Worm (Caenorhabditis elegans): Measurements from ENCODE around the gene R10E11.6.

Gene R10E11.6

DNA sequence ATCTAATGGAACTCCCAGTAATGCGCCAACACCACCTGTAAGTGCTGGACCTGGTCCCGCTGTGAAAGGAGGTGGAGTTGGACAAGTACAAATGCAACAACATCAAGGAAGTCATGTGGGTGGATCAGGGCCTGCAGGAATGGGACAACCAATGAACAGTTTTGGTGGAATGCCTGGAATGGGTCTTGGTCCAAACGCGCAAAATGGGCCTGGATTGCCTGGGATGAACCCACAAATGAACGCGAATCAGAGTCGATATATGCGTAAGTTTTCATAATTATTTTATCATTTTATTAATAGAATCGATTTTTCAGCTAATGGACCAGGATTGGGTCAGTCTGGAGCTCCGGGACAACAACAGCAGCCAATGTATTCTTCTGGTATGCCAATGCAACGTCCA is 10.4 kb upstream of the R10E11.6 start:
- no peak for TF ChIP-seq ceh-9 (tag; optimal IDR thresholded peaks at IDR 0.05)
- TF ChIP-seq nhr-237 (tag; optimal IDR thresholded peaks at IDR 0.05): no peak
- TF ChIP-seq nhr-12 (tag; optimal IDR thresholded peaks at IDR 0.05): no peak
- no peak for TF ChIP-seq lin-39 (tag; optimal IDR thresholded peaks at IDR 0.05)
- TF ChIP-seq fkh-2 (tag; optimal IDR thresholded peaks at IDR 0.05): no peak
- TF ChIP-seq pha-4 (tag; optimal IDR thresholded peaks at IDR 0.05): no peak

- TF ChIP-seq lin-15B (tag; optimal IDR thresholded peaks at IDR 0.05) (peak; percentile 18), ama-1 (optimal IDR thresholded peaks at IDR 0.05) (no peak), tbx-2 (tag; optimal IDR thresholded peaks at IDR 0.05) (no peak), pqm-1 (tag; optimal IDR thresholded peaks at IDR 0.05) (no peak), fkh-10 (GFP tag; optimal IDR thresholded peaks at IDR 0.05) (no peak)
Measured at ce11 chrIII:9775916-9776315, 6.9 kb upstream of the R10E11.6 start.

- TF ChIP-seq lin-39 (tag; optimal IDR thresholded peaks at IDR 0.05) (peak; percentile 10), fos-1 (tag; optimal IDR thresholded peaks at IDR 0.05) (no peak), hmg-11 (tag; optimal IDR thresholded peaks at IDR 0.05) (peak; percentile 43), elt-2 (tag; optimal IDR thresholded peaks at IDR 0.05) (peak; percentile 20), aly-2 (tag; optimal IDR thresholded peaks at IDR 0.05) (no peak), nhr-76 (tag; optimal IDR thresholded peaks at IDR 0.05) (no peak), nhr-77 (tag; optimal IDR thresholded peaks at IDR 0.05) (no peak), nfya-1 (tag; optimal IDR thresholded peaks at IDR 0.05; ENCODE audit: insufficient read depth) (peak; percentile 29)
Measured at ce11 chrIII:9776323-9776722, 6.5 kb upstream of the R10E11.6 start, which contains the start of gene usp-46. TSS of gene usp-46 (plus strand) at chrIII:9776623.

DNA sequence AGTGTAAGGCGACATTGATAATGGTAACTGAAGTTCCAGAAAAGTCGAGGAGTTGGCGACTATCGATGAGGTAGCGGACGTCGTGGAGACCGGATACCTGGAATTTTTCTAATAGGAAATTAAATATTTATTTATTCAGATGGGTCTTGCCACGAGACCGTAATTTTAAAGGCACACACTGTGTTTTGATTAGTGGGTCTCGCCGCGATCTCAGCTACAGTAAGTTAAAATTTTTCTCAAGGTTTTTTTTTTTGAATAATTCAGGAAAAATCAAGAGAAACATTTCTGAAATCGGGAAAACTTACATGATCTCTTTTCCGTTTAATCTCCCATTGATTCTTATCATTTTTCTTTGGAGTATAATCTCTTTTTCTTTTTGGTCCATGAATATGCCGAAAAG is 3.7 kb upstream of the R10E11.6 start:
- TF ChIP-seq tbx-2 (tag; optimal IDR thresholded peaks at IDR 0.05) (no peak), nhr-77 (tag; optimal IDR thresholded peaks at IDR 0.05) (no peak), elt-1 (tag; optimal IDR thresholded peaks at IDR 0.05) (no peak), skn-1 (tag; optimal IDR thresholded peaks at IDR 0.05) (no peak), mml-1 (tag; optimal IDR thresholded peaks at IDR 0.05) (no peak), elt-2 (tag; optimal IDR thresholded peaks at IDR 0.05) (no peak), nhr-25 (tag; optimal IDR thresholded peaks at IDR 0.05) (no peak), nhr-23 (tag; optimal IDR thresholded peaks at IDR 0.05) (no peak), snpc-4 (tag; optimal IDR thresholded peaks at IDR 0.05) (no peak), nhr-12 (tag; optimal IDR thresholded peaks at IDR 0.05) (no peak), sea-2 (GFP tag; optimal IDR thresholded peaks at IDR 0.05) (no peak), lsy-12 (tag; optimal IDR thresholded peaks at IDR 0.05) (no peak), nhr-67 (tag; optimal IDR thresholded peaks at IDR 0.05) (no peak)

- TF ChIP-seq sea-2 (GFP tag; optimal IDR thresholded peaks at IDR 0.05) (no peak), nhr-76 (tag; optimal IDR thresholded peaks at IDR 0.05) (no peak), elt-2 (tag; optimal IDR thresholded peaks at IDR 0.05) (no peak), nhr-23 (tag; optimal IDR thresholded peaks at IDR 0.05) (no peak), nhr-67 (tag; optimal IDR thresholded peaks at IDR 0.05) (no peak), nhr-11 (tag; optimal IDR thresholded peaks at IDR 0.05) (no peak), lsy-12 (tag; optimal IDR thresholded peaks at IDR 0.05) (no peak), mml-1 (tag; optimal IDR thresholded peaks at IDR 0.05) (no peak), lin-15B (tag; optimal IDR thresholded peaks at IDR 0.05) (no peak), zag-1 (tag; optimal IDR thresholded peaks at IDR 0.05) (no peak), elt-1 (tag; optimal IDR thresholded peaks at IDR 0.05) (no peak)
Measured at ce11 chrIII:9780254-9780653, 2.6 kb upstream of the R10E11.6 start, which contains the start of gene sqv-3. TSS of gene sqv-3 (minus strand) at chrIII:9780354.

- peak; percentile 3 for TF ChIP-seq ZK546.5 (tag; optimal IDR thresholded peaks at IDR 0.05)
- TF ChIP-seq ceh-82 (tag; optimal IDR thresholded peaks at IDR 0.05): no peak
- no peak for TF ChIP-seq mml-1 (tag; optimal IDR thresholded peaks at IDR 0.05)
- peak; percentile 90 for TF ChIP-seq nfya-1 (tag; optimal IDR thresholded peaks at IDR 0.05; ENCODE audit: insufficient read depth)
- TF ChIP-seq lsy-12 (tag; optimal IDR thresholded peaks at IDR 0.05): peak; percentile 80
- TF ChIP-seq mdl-1 (tag; optimal IDR thresholded peaks at IDR 0.05): no peak
- no peak for TF ChIP-seq ztf-11 (tag; optimal IDR thresholded peaks at IDR 0.05)
- TF ChIP-seq lin-15B (tag; optimal IDR thresholded peaks at IDR 0.05): peak; percentile 98
- no peak for TF ChIP-seq daf-12 (tag; optimal IDR thresholded peaks at IDR 0.05)
- peak; percentile 84 for TF ChIP-seq elt-2 (tag; optimal IDR thresholded peaks at IDR 0.05)
- peak; percentile 73 for TF ChIP-seq nhr-23 (tag; optimal IDR thresholded peaks at IDR 0.05)
- TF ChIP-seq ama-1 (optimal IDR thresholded peaks at IDR 0.05): peak; percentile 74
- TF ChIP-seq lin-39 (tag; optimal IDR thresholded peaks at IDR 0.05): peak; percentile 80
- TF ChIP-seq nhr-77 (tag; optimal IDR thresholded peaks at IDR 0.05): peak; percentile 40
- TF ChIP-seq nhr-11 (tag; optimal IDR thresholded peaks at IDR 0.05): no peak
- no peak for TF ChIP-seq eor-1 (tag; optimal IDR thresholded peaks at IDR 0.05)
- TF ChIP-seq pha-4 (tag; optimal IDR thresholded peaks at IDR 0.05): peak; percentile 92
- peak; percentile 63 for TF ChIP-seq unc-62 (GFP tag; optimal IDR thresholded peaks at IDR 0.05)
- TF ChIP-seq jun-1 (tag; optimal IDR thresholded peaks at IDR 0.05): peak; percentile 90
- peak; percentile 59 for TF ChIP-seq R02D3.7 (tag; optimal IDR thresholded peaks at IDR 0.05)
- no peak for TF ChIP-seq nhr-28 (tag; optimal IDR thresholded peaks at IDR 0.05)
- peak; percentile 70 for TF ChIP-seq snpc-4 (tag; optimal IDR thresholded peaks at IDR 0.05)
- peak; percentile 52 for TF ChIP-seq ztf-4 (tag; optimal IDR thresholded peaks at IDR 0.05)
- TF ChIP-seq egl-5 (tag; optimal IDR thresholded peaks at IDR 0.05): peak; percentile 46
- peak; percentile 16 for TF ChIP-seq fkh-10 (GFP tag; optimal IDR thresholded peaks at IDR 0.05)
Measured at ce11 chrIII:9780665-9781304, 2.0 kb upstream of the R10E11.6 start, which contains the start of gene vha-1. TSS of gene vha-1 (plus strand) at chrIII:9781254.

Measured in whole organism, L3 larva.